Worm (Caenorhabditis elegans) whole organism, L1 larva: Measurements from ENCODE around the gene ebp-3.
"Not testable (repeated sequence)": the region's sequence is repeated elsewhere in the genome, so short reads cannot be mapped to it uniquely, and the experiment has no call there.

Experiments
- alr-1 ChIP-seq: fragments of 200-800 bp; sonication (Bioruptor generic); optimal IDR thresholded peaks from 2 replicates; lab custom pipeline; 2018; ENCODE audit warnings: borderline replicate concordance, mild to moderate bottlenecking, missing genetic modification characterization, missing compliant biosample characterization
- ama-1 ChIP-seq: fragments of 150-350 bp; optimal IDR thresholded peaks from 2 replicates; lab custom pipeline; 2014
- blmp-1 ChIP-seq: fragments of 150-350 bp; optimal IDR thresholded peaks from 2 replicates; lab custom pipeline; 2014; ENCODE audit warnings: missing biosample characterization, missing genetic modification characterization
- egl-27 ChIP-seq, 2 experiments: fragments of 150-350 bp in 1 of 2; sonication (generic microtip); optimal IDR thresholded peaks; 3 replicates each; lab custom pipeline; 2017 to 2018; ENCODE audit warnings: missing biosample characterization in 2 of 2, missing genetic modification characterization in 2 of 2, missing genetic modification reagents in 2 of 2
- elt-3 ChIP-seq, 6 experiments: fragments of 150-350 bp in 1 of 6; sonication (generic microtip); optimal IDR thresholded peaks; 2 replicates each; lab custom pipeline; 2017 to 2018; ENCODE audit warnings: missing biosample characterization in 6 of 6, missing genetic modification characterization in 6 of 6, inconsistent platforms in 1 of 6
- fkh-10 ChIP-seq: sonication (generic microtip); optimal IDR thresholded peaks from 2 replicates; lab custom pipeline; 2017; ENCODE audit warnings: missing biosample characterization, missing genetic modification reagents, missing genetic modification characterization
- fos-1 ChIP-seq: fragments of 150-350 bp; optimal IDR thresholded peaks from 2 replicates; lab custom pipeline; 2014; ENCODE audit warnings: missing biosample characterization, missing genetic modification characterization
- lin-14 ChIP-seq: fragments of 200-800 bp; sonication (Bioruptor generic); optimal IDR thresholded peaks from 2 replicates; lab custom pipeline; 2018; ENCODE audit warnings: mild to moderate bottlenecking, missing genetic modification characterization, moderate library complexity, missing compliant biosample characterization
- nhr-11 ChIP-seq: fragments of 150-350 bp; optimal IDR thresholded peaks from 2 replicates; lab custom pipeline; 2014; ENCODE audit warnings: missing biosample characterization, missing genetic modification characterization
- nhr-47 ChIP-seq: sonication (generic microtip); optimal IDR thresholded peaks from 2 replicates; lab custom pipeline; 2016; ENCODE audit warnings: mild to moderate bottlenecking, missing genetic modification characterization, moderate library complexity, missing compliant biosample characterization
- snpc-4 ChIP-seq: fragments of 150-350 bp; optimal IDR thresholded peaks from 2 replicates; lab custom pipeline; 2014; ENCODE audit warnings: missing biosample characterization, missing genetic modification characterization
- tbx-2 ChIP-seq: sonication (generic microtip); optimal IDR thresholded peaks from 2 replicates; lab custom pipeline; 2016; ENCODE audit warnings: missing genetic modification characterization, missing compliant biosample characterization

DNA sequence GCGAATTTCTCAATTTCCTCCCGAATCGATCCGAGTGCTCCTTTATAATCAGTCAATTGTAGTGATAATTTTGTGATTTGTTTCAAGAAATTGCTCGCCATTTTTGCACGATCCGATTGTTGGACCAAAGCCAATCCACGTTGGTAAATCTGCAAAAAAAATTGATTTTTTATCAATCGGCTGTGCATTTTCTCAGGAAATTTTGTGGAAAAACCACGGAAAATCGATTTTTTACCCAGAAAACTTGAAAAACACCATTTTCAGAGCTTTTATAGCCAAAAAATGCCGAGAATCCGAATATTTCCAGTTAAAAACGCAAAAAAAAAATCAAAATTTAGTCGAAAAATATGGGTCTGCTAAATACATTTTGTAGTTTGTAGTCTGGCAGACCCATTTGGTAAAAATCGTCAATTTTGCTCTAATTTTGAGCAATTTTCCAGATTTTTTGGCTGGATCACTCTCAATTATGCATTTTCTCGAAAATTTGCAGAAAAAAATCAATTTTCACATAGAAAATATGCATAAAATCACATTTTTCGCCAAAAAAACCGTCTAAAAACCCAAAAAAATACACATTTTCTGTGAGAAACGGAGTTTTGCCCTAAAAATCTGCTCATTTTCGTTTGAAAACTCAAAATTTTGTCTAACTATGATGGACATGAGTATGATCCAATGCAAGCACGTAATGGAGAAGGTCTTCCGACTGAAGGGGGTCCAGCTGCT is at the start of gene ebp-3, which contains the start of gene Y59A8B.25:
- not testable (repeated sequence) for TF ChIP-seq tbx-2 (tag; lab: Kevin White, UChicago); nhr-47 (tag; lab: Kevin White, UChicago); ama-1; lin-14 (GFP tag; lab: Kevin White, UChicago); blmp-1 (tag; lab: Kevin White, UChicago); fkh-10; egl-27 (tag; optimal IDR thresholded peaks at IDR 0.05; lab: Kevin White, UChicago); nhr-11 (tag; lab: Kevin White, UChicago); elt-3 (tag; optimal IDR thresholded peaks at IDR 0.05; lab: Kevin White, UChicago); fos-1; snpc-4 (tag; lab: Kevin White, UChicago); alr-1
